Worm (Caenorhabditis elegans) whole organism, early embryonic: ENCODE data around the gene ZK105.3.

Experiments
- ama-1 ChIP-seq: fragments of 150-350 bp; optimal IDR thresholded peaks from 2 replicates; lab custom pipeline; 2014
- ets-7 ChIP-seq: sonication (generic microtip); optimal IDR thresholded peaks from 2 replicates; lab custom pipeline; 2016; ENCODE audit warnings: missing genotype, missing genetic modification characterization, missing compliant biosample characterization
- sea-1 ChIP-seq: fragments of 200-800 bp; sonication (Bioruptor generic); conservative IDR thresholded peaks from 2 replicates; pipeline ENCODE4 v1.3.6; 2022; ENCODE audit warnings: missing genetic modification characterization, missing compliant biosample characterization
- tbx-37 ChIP-seq: fragments of 200-800 bp; sonication (Bioruptor generic); conservative IDR thresholded peaks from 2 replicates; pipeline ENCODE4 v1.3.6; 2022; ENCODE audit warnings: missing genetic modification reagents, missing genetic modification characterization, missing compliant biosample characterization

DNA sequence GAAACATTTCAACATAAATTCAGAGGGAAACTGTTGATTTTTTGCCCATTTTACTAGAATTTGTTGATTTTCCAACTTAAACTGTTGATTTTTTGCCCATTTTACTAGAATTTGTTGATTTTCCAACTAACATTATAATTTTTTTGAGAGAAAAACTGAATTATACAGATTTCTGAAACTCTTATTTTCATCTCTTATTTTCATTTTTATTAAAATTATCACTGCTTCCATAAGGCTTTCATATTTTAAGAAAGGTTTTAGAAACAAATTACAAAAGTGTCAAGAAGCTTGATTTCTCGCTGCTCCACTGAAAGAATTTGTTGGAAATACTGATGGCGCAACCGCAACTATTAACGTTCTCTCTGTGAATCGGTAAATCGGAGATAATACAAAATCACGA, 47.0 kb upstream of the ZK105.3 start:
- TF ChIP-seq tbx-37 (GFP tag; lab: Robert Waterston, UW) (no peak), ama-1 (no peak), sea-1 (GFP tag; lab: Robert Waterston, UW) (no peak), ets-7 (tag; lab: Kevin White, UChicago) (no peak)
